Fruit fly (Drosophila melanogaster) whole organism: ENCODE measurements around the gene CG11449.

ENCODE experiments used
- CG8478 ChIP-seq: fragments of >200 bp; optimal IDR thresholded peaks from 2 replicates; lab custom pipeline; 2018; ENCODE audit warnings: inconsistent platforms
- pan ChIP-seq: fragments of >200 bp; optimal IDR thresholded peaks from 2 replicates; lab custom pipeline; 2017
- psq ChIP-seq: fragments of >200 bp; optimal IDR thresholded peaks from 2 replicates; lab custom pipeline; 2017

DNA sequence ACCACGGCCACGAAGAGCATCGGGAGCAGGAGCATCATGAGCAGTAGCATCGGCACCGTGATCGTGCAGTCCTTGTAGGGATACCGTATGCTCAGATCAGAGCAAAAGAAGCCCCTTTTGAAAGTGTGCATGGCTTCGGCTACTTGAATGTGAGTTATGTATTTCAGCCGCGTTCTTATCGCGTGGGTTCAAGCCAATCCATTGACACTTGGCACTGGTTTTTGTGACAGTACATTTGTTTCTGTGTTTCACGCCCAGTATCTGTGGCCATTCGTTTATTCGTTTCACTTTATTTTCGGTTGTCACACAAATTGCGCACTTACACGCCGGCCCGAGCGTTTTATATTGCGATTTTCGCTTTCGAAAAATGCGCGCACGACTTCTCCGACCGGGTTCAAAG lies 6.3 kb downstream of the CG11449 start:
- no peak for TF ChIP-seq pan (lab: Kevin White, UChicago)
- no peak for TF ChIP-seq CG8478
- no peak for TF ChIP-seq psq (lab: Kevin White, UChicago)
